Worm (Caenorhabditis elegans): Measurements from ENCODE around the gene C04G6.2.

Gene C04G6.2

ce11 chrII:5092362-5093281 is at the start of gene C04G6.2:
Gene C04G6.2 (plus strand): TSS chrII:5093231.
- TF ChIP-seq nhr-80 (tag; optimal IDR thresholded peaks at IDR 0.05) = peak; percentile 52
- TF ChIP-seq zim-3 (tag; optimal IDR thresholded peaks at IDR 0.05) = no peak
- no peak for TF ChIP-seq lsy-27 (tag; optimal IDR thresholded peaks at IDR 0.05; ENCODE audit: borderline replicate concordance, insufficient read depth)
- no peak for TF ChIP-seq athp-1 (tag; optimal IDR thresholded peaks at IDR 0.05)
- no peak for TF ChIP-seq F10E7.11 (tag; optimal IDR thresholded peaks at IDR 0.05)
- TF ChIP-seq F55B11.4 (tag; optimal IDR thresholded peaks at IDR 0.05; ENCODE audit: borderline replicate concordance, insufficient read depth) = no peak
- TF ChIP-seq somi-1 (GFP tag; optimal IDR thresholded peaks at IDR 0.05) = no peak
- TF ChIP-seq attf-5 (GFP tag; optimal IDR thresholded peaks at IDR 0.05) = peak; percentile 56
- no peak for TF ChIP-seq ztf-26 (tag; optimal IDR thresholded peaks at IDR 0.05)
- TF ChIP-seq madf-10 (tag; optimal IDR thresholded peaks at IDR 0.05) = no peak
- peak; percentile 48 for TF ChIP-seq pha-4 (tag; optimal IDR thresholded peaks at IDR 0.05)
- no peak for TF ChIP-seq hmg-20 (GFP tag; IDR thresholded peaks at IDR 0.05)
- TF ChIP-seq chd-7 (tag; optimal IDR thresholded peaks at IDR 0.05) = no peak
- no peak for TF ChIP-seq ZK185.1 (tag; optimal IDR thresholded peaks at IDR 0.05; ENCODE audit: poor library complexity, severe bottlenecking)
- no peak for TF ChIP-seq snpc-3.4 (tag; optimal IDR thresholded peaks at IDR 0.05)
- TF ChIP-seq madf-3 (GFP tag; IDR thresholded peaks at IDR 0.05) = no peak
- TF ChIP-seq rpc-1 (optimal IDR thresholded peaks at IDR 0.05) = no peak
- TF ChIP-seq rpc-1 (tag; optimal IDR thresholded peaks at IDR 0.05) = no peak
- TF ChIP-seq hmg-1.2 (GFP tag; IDR thresholded peaks at IDR 0.05) = peak; percentile 92; the same call in 1 of the 2 replicates
- no peak for TF ChIP-seq let-526 (GFP tag; IDR thresholded peaks at IDR 0.05)
- no peak for TF ChIP-seq cebp-1 (GFP tag; IDR thresholded peaks at IDR 0.05)
- TF ChIP-seq cebp-1 (tag; optimal IDR thresholded peaks at IDR 0.05) = no peak
- TF ChIP-seq cebp-2 (GFP tag; IDR thresholded peaks at IDR 0.05) = no peak
- no peak for TF ChIP-seq K12H6.12 (tag; optimal IDR thresholded peaks at IDR 0.05)
- no peak for TF ChIP-seq sdz-38 (tag; optimal IDR thresholded peaks at IDR 0.05)
- TF ChIP-seq ztf-3 (GFP tag; optimal IDR thresholded peaks at IDR 0.05) = no peak
- TF ChIP-seq mxl-1 (tag; optimal IDR thresholded peaks at IDR 0.05) = no peak

- TF ChIP-seq madf-6 (GFP tag; IDR thresholded peaks at IDR 0.05) (no peak), nhr-27 (tag; optimal IDR thresholded peaks at IDR 0.05) (no peak), ztf-3 (GFP tag; optimal IDR thresholded peaks at IDR 0.05) (no peak), mes-4 (tag; optimal IDR thresholded peaks at IDR 0.05) (no peak)
Observed at ce11 chrII:5046209-5047200, 46.5 kb upstream of the C04G6.2 start.

ce11 chrII:5047279-5047678 is 45.8 kb upstream of the C04G6.2 start:
- TF ChIP-seq hmg-1.2 (GFP tag; IDR thresholded peaks at IDR 0.05) (peak; percentile 70; the same call in 1 of the 2 replicates), unc-62 (GFP tag; optimal IDR thresholded peaks at IDR 0.05) (no peak), cebp-1 (GFP tag; IDR thresholded peaks at IDR 0.05) (no peak), cebp-1 (tag; optimal IDR thresholded peaks at IDR 0.05) (peak; percentile 19)

All from whole organism, young adult.